Worm (Caenorhabditis elegans) whole organism, young adult: ENCODE measurements around the gene acaa-2.
A peak's percentile ranks its signal among the peaks of the same experiment; 100 is the strongest.

Experiments used
- B0261.1 ChIP-seq: sonication (generic microtip); optimal IDR thresholded peaks from 2 replicates; lab custom pipeline; 2016; ENCODE audit warnings: mild to moderate bottlenecking, missing genetic modification characterization, moderate library complexity, missing compliant biosample characterization
- F10E7.11 ChIP-seq: sonication (generic microtip); optimal IDR thresholded peaks from 2 replicates; lab custom pipeline; 2017; ENCODE audit warnings: mild to moderate bottlenecking, missing genetic modification characterization, moderate library complexity, missing compliant biosample characterization
- F22D6.2 ChIP-seq: sonication (generic microtip); optimal IDR thresholded peaks from 2 replicates; lab custom pipeline; 2016; ENCODE audit warnings: mild to moderate bottlenecking, missing genetic modification characterization, missing compliant biosample characterization
- F23B12.7 ChIP-seq: sonication (generic microtip); optimal IDR thresholded peaks from 2 replicates; lab custom pipeline; 2017; ENCODE audit warnings: missing genetic modification characterization, mild to moderate bottlenecking, missing compliant biosample characterization, antibody characterized with exemption, moderate library complexity; ENCODE audit not compliant: insufficient read depth
- F55B11.4 ChIP-seq: sonication (generic microtip); optimal IDR thresholded peaks from 2 replicates; lab custom pipeline; 2016; ENCODE audit warnings: missing compliant biosample characterization, missing genetic modification characterization, borderline replicate concordance; ENCODE audit not compliant: insufficient read depth
- F57C9.4 ChIP-seq: sonication (generic microtip); optimal IDR thresholded peaks from 2 replicates; lab custom pipeline; 2017; ENCODE audit warnings: mild to moderate bottlenecking, missing genetic modification characterization, missing compliant biosample characterization
- K11D2.4 ChIP-seq: fragments of 200-800 bp; sonication (Bioruptor generic); IDR thresholded peaks from 2 replicates; pipeline ENCODE4 v1.3.6; 2022; ENCODE audit warnings: missing genetic modification reagents, missing genetic modification characterization, missing compliant biosample characterization
- K12H6.12 ChIP-seq: fragments of 200-800 bp; sonication (Bioruptor generic); optimal IDR thresholded peaks from 2 replicates; lab custom pipeline; 2018; ENCODE audit warnings: mild to moderate bottlenecking, missing genetic modification characterization, missing compliant biosample characterization
- aptf-2 ChIP-seq: fragments of 200-800 bp; sonication (Bioruptor generic); conservative IDR thresholded peaks from 2 replicates; pipeline ENCODE4 v1.3.6; 2022; ENCODE audit warnings: missing genetic modification reagents, missing genetic modification characterization, missing compliant biosample characterization
- aptf-3 ChIP-seq: fragments of 200-800 bp; sonication (Bioruptor generic); IDR thresholded peaks from 2 replicates; pipeline ENCODE4 v1.3.6; 2022; ENCODE audit warnings: missing genetic modification characterization, missing compliant biosample characterization
- atf-7 ChIP-seq: sonication (generic microtip); optimal IDR thresholded peaks from 2 replicates; lab custom pipeline; 2017; ENCODE audit warnings: mild to moderate bottlenecking, missing genetic modification characterization, missing compliant biosample characterization
- attf-5 ChIP-seq: fragments of 200-800 bp; sonication (Bioruptor generic); optimal IDR thresholded peaks from 2 replicates; lab custom pipeline; 2018; ENCODE audit warnings: mild to moderate bottlenecking, missing genetic modification characterization, missing compliant biosample characterization
- ccch-3 ChIP-seq: fragments of 200-800 bp; sonication (Bioruptor generic); optimal IDR thresholded peaks from 2 replicates; lab custom pipeline; 2018; ENCODE audit warnings: mild to moderate bottlenecking, missing genetic modification characterization, missing compliant biosample characterization
- cebp-1 ChIP-seq, 2 experiments: fragments of 200-800 bp in 1 of 2; sonication (Bioruptor generic) in 1 of 2; sonication (generic microtip) in 1 of 2; IDR thresholded peaks in 1 of 2; optimal IDR thresholded peaks in 1 of 2; 2 replicates each; pipeline versions ENCODE4 v1.3.6 to Lab custom; 2017 to 2022; ENCODE audit warnings: missing compliant biosample characterization in 2 of 2, missing genetic modification characterization in 2 of 2, mild to moderate bottlenecking in 1 of 2, missing genetic modification reagents in 1 of 2, moderate library complexity in 1 of 2
- ceh-27 ChIP-seq: fragments of 200-800 bp; sonication (Bioruptor generic); optimal IDR thresholded peaks from 2 replicates; lab custom pipeline; 2018; ENCODE audit warnings: mild to moderate bottlenecking, missing genetic modification characterization, moderate library complexity, missing compliant biosample characterization
- ceh-58 ChIP-seq: fragments of 200-800 bp; sonication (Bioruptor generic); IDR thresholded peaks from 2 replicates; pipeline ENCODE4 v1.3.6; 2022; ENCODE audit warnings: missing genetic modification characterization, missing compliant biosample characterization
- egl-18 ChIP-seq: fragments of 200-800 bp; sonication (Bioruptor generic); IDR thresholded peaks from 2 replicates; pipeline ENCODE4 v1.3.6; 2022; ENCODE audit warnings: missing genetic modification reagents, missing genetic modification characterization, missing compliant biosample characterization
- ekl-4 ChIP-seq: fragments of 200-800 bp; sonication (Bioruptor generic); IDR thresholded peaks from 2 replicates; pipeline ENCODE4 v1.3.6; 2022; ENCODE audit warnings: missing genetic modification reagents, missing genetic modification characterization, missing compliant biosample characterization
- fkh-3 ChIP-seq: sonication (generic microtip); optimal IDR thresholded peaks from 2 replicates; lab custom pipeline; 2016; ENCODE audit warnings: mild to moderate bottlenecking, missing genetic modification characterization, missing compliant biosample characterization
- hlh-26 ChIP-seq: fragments of 200-800 bp; sonication (Bioruptor generic); conservative IDR thresholded peaks from 2 replicates; pipeline ENCODE4 v1.3.6; 2022; ENCODE audit warnings: missing genetic modification reagents, missing genetic modification characterization, missing compliant biosample characterization
- hmg-1.2 ChIP-seq: fragments of 200-800 bp; sonication (Bioruptor generic); IDR thresholded peaks from 2 replicates; pipeline ENCODE4 v1.3.6; 2022; ENCODE audit warnings: missing genetic modification reagents, missing genetic modification characterization, missing compliant biosample characterization
- lin-35 ChIP-seq, 3 experiments: fragments of 150-350 bp in 2 of 3; sonication (generic microtip) in 1 of 3; optimal IDR thresholded peaks; 2 replicates each; lab custom pipeline; 2014 to 2018; ENCODE audit warnings: missing biosample characterization in 3 of 3, missing genetic modification characterization in 3 of 3, missing genetic modification reagents in 3 of 3
- lin-40 ChIP-seq: sonication (generic microtip); optimal IDR thresholded peaks from 2 replicates; lab custom pipeline; 2016; ENCODE audit warnings: missing genetic modification characterization, mild to moderate bottlenecking, missing compliant biosample characterization, missing genotype, missing genetic modification reagents
- lin-54 ChIP-seq: fragments of 200-800 bp; sonication (Bioruptor generic); optimal IDR thresholded peaks from 2 replicates; lab custom pipeline; 2018; ENCODE audit warnings: mild to moderate bottlenecking, missing genetic modification characterization, missing compliant biosample characterization
- lsl-1 ChIP-seq: fragments of 200-800 bp; sonication (Bioruptor generic); optimal IDR thresholded peaks from 2 replicates; lab custom pipeline; 2018; ENCODE audit warnings: mild to moderate bottlenecking, missing genetic modification characterization, moderate library complexity, missing compliant biosample characterization
- madf-3 ChIP-seq: fragments of 200-800 bp; sonication (Bioruptor generic); IDR thresholded peaks from 2 replicates; pipeline ENCODE4 v1.3.6; 2022; ENCODE audit warnings: missing genetic modification reagents, missing genetic modification characterization, missing compliant biosample characterization
- madf-8 ChIP-seq: fragments of 200-800 bp; sonication (Bioruptor generic); conservative IDR thresholded peaks from 2 replicates; pipeline ENCODE4 v1.3.6; 2022; ENCODE audit warnings: missing genetic modification reagents, missing genetic modification characterization, missing compliant biosample characterization
- mcd-1 ChIP-seq: fragments of 200-800 bp; sonication (Bioruptor generic); IDR thresholded peaks from 2 replicates; pipeline ENCODE4 v1.3.6; 2022; ENCODE audit warnings: missing genetic modification reagents, missing genetic modification characterization, missing compliant biosample characterization
- mel-28 ChIP-seq: sonication (generic microtip); optimal IDR thresholded peaks from 2 replicates; lab custom pipeline; 2016; ENCODE audit warnings: borderline replicate concordance, mild to moderate bottlenecking, missing genetic modification characterization, missing compliant biosample characterization
- nfya-2 ChIP-seq: fragments of 200-800 bp; sonication (Bioruptor generic); IDR thresholded peaks from 2 replicates; pipeline ENCODE4 v1.3.6; 2022; ENCODE audit warnings: missing genetic modification reagents, missing genetic modification characterization, missing compliant biosample characterization
- nfyb-1 ChIP-seq: fragments of 200-800 bp; sonication (Bioruptor generic); IDR thresholded peaks from 2 replicates; pipeline ENCODE4 v1.3.6; 2022; ENCODE audit warnings: missing genetic modification reagents, missing genetic modification characterization, missing compliant biosample characterization
- nhr-120 ChIP-seq: fragments of 200-800 bp; sonication (Bioruptor generic); IDR thresholded peaks from 2 replicates; pipeline ENCODE4 v1.3.6; 2022; ENCODE audit warnings: missing genetic modification characterization, missing compliant biosample characterization
- nhr-179 ChIP-seq: sonication (generic microtip); optimal IDR thresholded peaks from 2 replicates; lab custom pipeline; 2016; ENCODE audit warnings: mild to moderate bottlenecking, missing genetic modification characterization, missing compliant biosample characterization
- nhr-27 ChIP-seq: fragments of 200-800 bp; sonication (Bioruptor generic); optimal IDR thresholded peaks from 2 replicates; lab custom pipeline; 2018; ENCODE audit warnings: mild to moderate bottlenecking, missing genetic modification characterization, moderate library complexity, missing compliant biosample characterization
- nhr-80 ChIP-seq: sonication (generic microtip); optimal IDR thresholded peaks from 2 replicates; lab custom pipeline; 2016; ENCODE audit warnings: missing genetic modification characterization, missing compliant biosample characterization
- pbrm-1 ChIP-seq: fragments of 200-800 bp; sonication (Bioruptor generic); IDR thresholded peaks from 2 replicates; pipeline ENCODE4 v1.3.6; 2022; ENCODE audit warnings: missing genetic modification reagents, missing genetic modification characterization, missing compliant biosample characterization
- rec-8 ChIP-seq, 2 experiments: sonication (generic microtip); optimal IDR thresholded peaks; 2 replicates each; lab custom pipeline; 2016; ENCODE audit warnings: mild to moderate bottlenecking in 2 of 2, missing genetic modification characterization in 2 of 2, missing genetic modification reagents in 2 of 2, missing genotype in 2 of 2, missing biosample characterization in 1 of 2, missing compliant biosample characterization in 1 of 2, moderate library complexity in 1 of 2
- sea-2 ChIP-seq: fragments of 200-800 bp; sonication (Bioruptor generic); IDR thresholded peaks from 2 replicates; pipeline ENCODE4 v1.3.6; 2022; ENCODE audit warnings: missing genetic modification characterization, missing compliant biosample characterization
- snpc-3.4 ChIP-seq: sonication (generic microtip); optimal IDR thresholded peaks from 2 replicates; lab custom pipeline; 2017; ENCODE audit warnings: missing genetic modification characterization, mild to moderate bottlenecking, missing compliant biosample characterization, antibody characterized with exemption, moderate library complexity, missing genotype, missing genetic modification reagents
- somi-1 ChIP-seq: fragments of 200-800 bp; sonication (Bioruptor generic); optimal IDR thresholded peaks from 2 replicates; lab custom pipeline; 2018; ENCODE audit warnings: mild to moderate bottlenecking, missing genetic modification characterization, missing compliant biosample characterization
- zfh-2 ChIP-seq: fragments of 200-800 bp; sonication (Bioruptor generic); conservative IDR thresholded peaks from 2 replicates; pipeline ENCODE4 v1.3.6; 2022; ENCODE audit warnings: missing genetic modification reagents, missing genetic modification characterization, missing compliant biosample characterization
- ztf-18 ChIP-seq: sonication (generic microtip); optimal IDR thresholded peaks from 2 replicates; lab custom pipeline; 2016; ENCODE audit warnings: missing genotype, mild to moderate bottlenecking, missing genetic modification characterization, missing compliant biosample characterization

Gene acaa-2

ce11 chrIII:13359847-13360246 lies 15.1 kb downstream of the acaa-2 start:
- TF ChIP-seq ekl-4 (GFP tag; lab: Robert Waterston, UW) = no peak
- peak; percentile 60 for TF ChIP-seq nhr-80 (tag; lab: Kevin White, UChicago)
- TF ChIP-seq zfh-2 = no peak
- no peak for TF ChIP-seq nfya-2 (GFP tag; lab: Robert Waterston, UW)
- TF ChIP-seq K12H6.12 (tag; lab: Kevin White, UChicago) = peak; percentile 40
- TF ChIP-seq somi-1 (GFP tag; lab: Kevin White, UChicago) = no peak
- TF ChIP-seq nfyb-1 (GFP tag; lab: Robert Waterston, UW) = no peak
- no peak for TF ChIP-seq lin-35 (GFP tag; optimal IDR thresholded peaks at IDR 0.05; lab: Kevin White, UChicago)
- TF ChIP-seq lsl-1 (GFP tag; lab: Kevin White, UChicago) = no peak
- TF ChIP-seq F10E7.11 = no peak
- no peak for TF ChIP-seq ztf-18 (tag; lab: Kevin White, UChicago)
- no peak for TF ChIP-seq aptf-3 (GFP tag; lab: Robert Waterston, UW)
- TF ChIP-seq F23B12.7 (tag; lab: Kevin White, UChicago) = peak; percentile 41
- TF ChIP-seq nhr-120 = no peak
- TF ChIP-seq hmg-1.2 = peak; percentile 10; the same call in 1 of the 2 replicates
- peak; percentile 67 for TF ChIP-seq attf-5 (GFP tag; lab: Kevin White, UChicago)
- TF ChIP-seq snpc-3.4 (tag; lab: Kevin White, UChicago) = no peak
- no peak for TF ChIP-seq egl-18

ce11 chrIII:13370980-13371379 lies 26.2 kb downstream of the acaa-2 start, which contains the start of gene T03F6.9:
Gene T03F6.9 (minus strand): TSS chrIII:13371080.
- TF ChIP-seq nhr-179 (tag; lab: Kevin White, UChicago) (no peak), aptf-2 (no peak), nhr-27 (tag; lab: Kevin White, UChicago) (no peak), ccch-3 (GFP tag; lab: Kevin White, UChicago) (no peak), ceh-27 (GFP tag; lab: Kevin White, UChicago) (no peak)

DNA sequence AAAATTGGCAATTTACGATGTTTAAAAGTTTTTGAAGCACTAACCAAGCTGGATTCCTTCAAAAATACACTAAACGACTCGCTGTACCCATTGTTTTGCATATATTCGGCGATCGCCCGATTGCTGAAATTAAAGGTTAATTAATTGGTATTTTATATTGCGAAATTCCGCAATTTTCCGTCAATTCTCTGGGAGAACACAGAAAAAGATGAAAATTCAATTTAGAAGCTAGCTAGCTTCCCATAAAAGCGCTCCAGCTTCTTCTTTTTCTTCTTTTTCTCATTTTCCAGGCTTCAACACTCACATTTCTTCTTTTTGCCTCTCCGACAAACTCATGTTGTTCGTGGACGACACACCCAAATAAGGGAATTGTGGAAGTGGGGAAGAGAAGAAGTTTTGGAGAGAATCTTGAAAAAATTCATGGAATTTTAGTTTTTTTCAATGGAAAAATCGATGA lies 31.6 kb downstream of the acaa-2 start, which contains the start of gene lis-1:
TSS of gene lis-1 (minus strand) at position 407 of the 457 bp plus-strand sequence.
- TF ChIP-seq F22D6.2 (no peak), madf-8 (GFP tag; lab: Robert Waterston, UW) (no peak), atf-7 (peak; percentile 5), fkh-3 (no peak), nfyb-1 (GFP tag; lab: Robert Waterston, UW) (0 out of 2 replicates have a peak, but pooled peaks have one; percentile 10), lin-35 (GFP tag; optimal IDR thresholded peaks at IDR 0.05; lab: Kevin White, UChicago) (peak in 1 of 3 experiments; percentile 23), sea-2 (GFP tag; lab: Robert Waterston, UW) (no peak), cebp-1 (GFP tag; IDR thresholded peaks at IDR 0.05; lab: Robert Waterston, UW) (no peak), cebp-1 (tag; optimal IDR thresholded peaks at IDR 0.05; lab: Kevin White, UChicago) (peak; percentile 80), attf-5 (GFP tag; lab: Kevin White, UChicago) (no peak), ceh-58 (GFP tag; lab: Robert Waterston, UW) (no peak), egl-18 (no peak), F57C9.4 (tag; lab: Kevin White, UChicago) (no peak)

DNA sequence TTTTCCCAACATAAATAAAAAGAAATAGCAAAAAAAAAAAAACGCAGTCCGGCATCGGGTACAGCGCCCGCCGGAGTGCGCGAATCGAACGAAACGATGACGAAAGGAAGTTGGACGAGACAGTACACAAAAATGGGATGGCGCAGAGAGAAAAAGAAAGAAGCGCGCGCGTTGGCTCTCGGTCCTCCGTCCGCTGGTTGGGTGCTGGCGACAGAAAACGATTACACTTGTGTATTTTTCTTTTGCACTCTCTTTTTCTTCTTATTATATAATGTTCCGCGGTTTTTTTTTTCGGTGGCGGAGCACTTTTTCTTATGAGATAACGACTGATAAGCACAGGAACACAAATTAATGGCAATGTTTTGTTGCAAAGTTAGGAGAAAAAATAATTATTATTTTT lies 32.5 kb downstream of the acaa-2 start:
- TF ChIP-seq mcd-1 = peak; percentile 49; the same call in 1 of the 2 replicates
- peak; percentile 91 for TF ChIP-seq hmg-1.2
- TF ChIP-seq hlh-26 = no peak
- TF ChIP-seq madf-3 (GFP tag; lab: Robert Waterston, UW) = no peak
- TF ChIP-seq lin-54 (GFP tag; lab: Kevin White, UChicago) = peak; percentile 33
- TF ChIP-seq F55B11.4 = no peak
- TF ChIP-seq rec-8 (tag; optimal IDR thresholded peaks at IDR 0.05; lab: Kevin White, UChicago) = no peak
- TF ChIP-seq somi-1 (GFP tag; lab: Kevin White, UChicago) = no peak
- no peak for TF ChIP-seq B0261.1 (tag; lab: Kevin White, UChicago)
- TF ChIP-seq mel-28 (tag; lab: Kevin White, UChicago) = no peak
- no peak for TF ChIP-seq nfya-2 (GFP tag; lab: Robert Waterston, UW)
- peak; percentile 23; the same call in 1 of the 2 replicates for TF ChIP-seq cebp-1 (GFP tag; IDR thresholded peaks at IDR 0.05; lab: Robert Waterston, UW)
- no peak for TF ChIP-seq cebp-1 (tag; optimal IDR thresholded peaks at IDR 0.05; lab: Kevin White, UChicago)
- TF ChIP-seq K11D2.4 (GFP tag; lab: Robert Waterston, UW) = peak; percentile 72
- peak; percentile 71 for TF ChIP-seq attf-5 (GFP tag; lab: Kevin White, UChicago)
- TF ChIP-seq pbrm-1 (GFP tag; lab: Robert Waterston, UW) = no peak
- TF ChIP-seq lin-35 (GFP tag; optimal IDR thresholded peaks at IDR 0.05; lab: Kevin White, UChicago) = peak in 1 of 3 experiments; percentile 53
- TF ChIP-seq lin-40 (tag; lab: Kevin White, UChicago) = peak; percentile 64
